In the genomic region with DNA sequence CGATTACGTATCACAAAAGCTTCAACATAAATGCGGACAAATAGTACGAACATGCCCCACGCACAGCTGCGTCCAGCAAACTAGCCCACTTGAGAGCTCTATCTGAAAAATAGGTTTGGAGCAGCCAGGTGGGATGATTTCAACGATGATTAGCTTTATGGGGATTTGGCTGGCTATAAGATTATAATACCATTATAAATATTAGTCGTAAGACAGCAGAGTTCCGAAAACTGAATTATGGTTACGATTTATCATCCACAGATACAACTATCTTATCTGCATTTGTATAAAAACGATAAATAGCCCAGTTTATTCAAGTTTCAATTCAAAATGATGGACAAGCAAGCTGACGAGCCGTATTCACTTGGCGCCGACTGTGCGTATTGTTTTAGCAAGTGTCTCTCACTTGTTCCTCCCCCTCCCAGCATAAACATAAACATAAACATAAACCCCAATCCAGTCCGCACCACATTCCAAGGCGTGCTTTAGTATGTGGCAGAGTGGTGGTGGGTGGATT, we compare ENCODE assay signal across 5 fruit fly cellular contexts.
TF ChIP-seq lines count a peak whose summit lies in the region.

No protein-coding gene starts in this region.

- peak; percentile 14 for TF ChIP-seq CTCF in whole organism, embryonic (GFP tag; optimal IDR thresholded peaks at IDR 0.05; lab: Kevin White, UChicago)

TF ChIP-seq in whole organism, adult, 20 proteins besides CTCF, POLR2A, EP300 and RAD21:
- TF ChIP-seq bab1 (GFP tag; optimal IDR thresholded peaks at IDR 0.05; lab: Kevin White, UChicago) (peak; percentile 12), CG33017 (tag; optimal IDR thresholded peaks at IDR 0.05; lab: Kevin White, UChicago) (no peak), Clk (GFP tag; optimal IDR thresholded peaks at IDR 0.05; lab: Kevin White, UChicago) (no peak), Hr96 (GFP tag; optimal IDR thresholded peaks at IDR 0.05; lab: Kevin White, UChicago) (no peak)

TF ChIP-seq in whole organism, embryonic, 481 proteins besides CTCF, POLR2A, EP300 and RAD21 (continues in another document):
- TF ChIP-seq Mes4 (GFP tag; optimal IDR thresholded peaks at IDR 0.05; lab: Kevin White, UChicago) (no peak), CG12219 (GFP tag; optimal IDR thresholded peaks at IDR 0.05; lab: Kevin White, UChicago) (peak; percentile 83), CG10979 (tag; optimal IDR thresholded peaks at IDR 0.05; lab: Kevin White, UChicago) (peak; percentile 69), slbo (GFP tag; IDR thresholded peaks at IDR 0.05; lab: Robert Waterston, UW) (peak; percentile 77), CG6254 (GFP tag; optimal IDR thresholded peaks at IDR 0.05; lab: Kevin White, UChicago) (peak; percentile 62), CG7928 (GFP tag; optimal IDR thresholded peaks at IDR 0.05; lab: Kevin White, UChicago) (peak; percentile 40), CG10654 (GFP tag; optimal IDR thresholded peaks at IDR 0.05; lab: Kevin White, UChicago) (peak; percentile 37), gt (GFP tag; IDR thresholded peaks at IDR 0.05; lab: Robert Waterston, UW) (no peak), H15 (GFP tag; IDR thresholded peaks at IDR 0.05; lab: Robert Waterston, UW) (no peak), CG4360 (GFP tag; IDR thresholded peaks at IDR 0.05; lab: Robert Waterston, UW) (no peak), CG4282 (GFP tag; optimal IDR thresholded peaks at IDR 0.05; lab: Kevin White, UChicago) (no peak), Side (GFP tag; optimal IDR thresholded peaks at IDR 0.05; lab: Kevin White, UChicago) (peak; percentile 41), HmgZ (tag; optimal IDR thresholded peaks at IDR 0.05; lab: Kevin White, UChicago) (peak; percentile 75), Fer3 (tag; optimal IDR thresholded peaks at IDR 0.05; lab: Kevin White, UChicago) (peak; percentile 77), CG11723 (GFP tag; optimal IDR thresholded peaks at IDR 0.05; lab: Kevin White, UChicago) (peak; percentile 73), nau (GFP tag; optimal IDR thresholded peaks at IDR 0.05; lab: Kevin White, UChicago) (peak; percentile 85), CG2202 (tag; optimal IDR thresholded peaks at IDR 0.05; lab: Kevin White, UChicago) (no peak), E2f1 (GFP tag; IDR thresholded peaks at IDR 0.05; lab: Robert Waterston, UW) (no peak), CG31388 (GFP tag; optimal IDR thresholded peaks at IDR 0.05; lab: Kevin White, UChicago) (peak; percentile 50), esg (GFP tag; conservative IDR thresholded peaks at IDR 0.05; lab: Robert Waterston, UW) (peak; percentile 71)

TF ChIP-seq in whole organism, prepupa, 60 proteins besides CTCF, POLR2A, EP300 and RAD21 (continues in another document):
- TF ChIP-seq eg (GFP tag; IDR thresholded peaks at IDR 0.05; lab: Robert Waterston, UW), result peak; percentile 53; the same call in 2 of the 3 replicates
- peak; percentile 68 for TF ChIP-seq svp (GFP tag; lab: Kevin White, UChicago)
- TF ChIP-seq CG6854 (GFP tag; optimal IDR thresholded peaks at IDR 0.05; lab: Kevin White, UChicago), result no peak
- TF ChIP-seq fd59A (GFP tag; optimal IDR thresholded peaks at IDR 0.05; lab: Kevin White, UChicago), result peak; percentile 18
- peak; percentile 5 for TF ChIP-seq Met (GFP tag; optimal IDR thresholded peaks at IDR 0.05; lab: Kevin White, UChicago)
- TF ChIP-seq CG32006 (GFP tag; optimal IDR thresholded peaks at IDR 0.05; lab: Kevin White, UChicago), result peak; percentile 77
- no peak for TF ChIP-seq CG31627 (GFP tag; optimal IDR thresholded peaks at IDR 0.05; lab: Kevin White, UChicago)
- peak; percentile 17 for TF ChIP-seq lz (GFP tag; optimal IDR thresholded peaks at IDR 0.05; lab: Kevin White, UChicago)
- peak; percentile 55 for TF ChIP-seq dac (GFP tag; optimal IDR thresholded peaks at IDR 0.05; lab: Kevin White, UChicago)
- peak; percentile 67 for TF ChIP-seq Hr4 (GFP tag; optimal IDR thresholded peaks at IDR 0.05; lab: Kevin White, UChicago)
- TF ChIP-seq CG11902 (GFP tag; optimal IDR thresholded peaks at IDR 0.05; lab: Kevin White, UChicago), result no peak
- TF ChIP-seq CG6276 (GFP tag; optimal IDR thresholded peaks at IDR 0.05; lab: Kevin White, UChicago), result peak; percentile 79
- peak; percentile 22 for TF ChIP-seq OdsH (GFP tag; optimal IDR thresholded peaks at IDR 0.05; lab: Kevin White, UChicago)
- TF ChIP-seq Smox (GFP tag; optimal IDR thresholded peaks at IDR 0.05; lab: Kevin White, UChicago), result no peak
- no peak for TF ChIP-seq CG34406 (GFP tag; optimal IDR thresholded peaks at IDR 0.05; lab: Kevin White, UChicago)
- TF ChIP-seq CG16779 (tag; optimal IDR thresholded peaks at IDR 0.05; lab: Kevin White, UChicago), result no peak
- TF ChIP-seq CG3919 (GFP tag; optimal IDR thresholded peaks at IDR 0.05; lab: Kevin White, UChicago), result peak; percentile 19
- peak; percentile 88 for TF ChIP-seq Eip78C (GFP tag; lab: Kevin White, UChicago)
- TF ChIP-seq CG6808 (GFP tag; optimal IDR thresholded peaks at IDR 0.05; lab: Kevin White, UChicago), result peak; percentile 22
- peak; percentile 8 for TF ChIP-seq CG6792 (GFP tag; optimal IDR thresholded peaks at IDR 0.05; lab: Kevin White, UChicago)
- TF ChIP-seq CG8632 (GFP tag; optimal IDR thresholded peaks at IDR 0.05; lab: Kevin White, UChicago), result no peak
- TF ChIP-seq Hr39 (GFP tag; optimal IDR thresholded peaks at IDR 0.05; lab: Kevin White, UChicago), result no peak

TF ChIP-seq in whole organism, pupa, 21 proteins besides CTCF, POLR2A, EP300 and RAD21:
- TF ChIP-seq CG8159 (tag; optimal IDR thresholded peaks at IDR 0.05; lab: Kevin White, UChicago) (peak; percentile 32), CG4496 (GFP tag; IDR thresholded peaks at IDR 0.05; lab: Robert Waterston, UW) (no peak), CG9948 (tag; optimal IDR thresholded peaks at IDR 0.05; lab: Kevin White, UChicago) (peak; percentile 39), Ets98B (GFP tag; IDR thresholded peaks at IDR 0.05; lab: Robert Waterston, UW) (peak; percentile 25; the same call in 1 of the 2 replicates), fd96Ca (GFP tag; IDR thresholded peaks at IDR 0.05; lab: Robert Waterston, UW) (0 out of 3 replicates have a peak, but pooled peaks have one; percentile 48), CG8301 (tag; optimal IDR thresholded peaks at IDR 0.05; lab: Kevin White, UChicago) (peak; percentile 57), CG12605 (GFP tag; IDR thresholded peaks at IDR 0.05; lab: Robert Waterston, UW) (no peak), rn (GFP tag; IDR thresholded peaks at IDR 0.05; lab: Robert Waterston, UW) (0 out of 2 replicates have a peak, but pooled peaks have one; percentile 15), Pif1A (GFP tag; optimal IDR thresholded peaks at IDR 0.05; lab: Kevin White, UChicago) (peak; percentile 14), CG14655 (GFP tag; optimal IDR thresholded peaks at IDR 0.05; lab: Kevin White, UChicago) (no peak), CG15710 (tag; optimal IDR thresholded peaks at IDR 0.05; lab: Kevin White, UChicago) (peak; percentile 32), CG34367 (tag; optimal IDR thresholded peaks at IDR 0.05; lab: Kevin White, UChicago) (peak; percentile 16), CG17806 (tag; optimal IDR thresholded peaks at IDR 0.05; lab: Kevin White, UChicago) (peak; percentile 21), CG32121 (GFP tag; IDR thresholded peaks at IDR 0.05; lab: Robert Waterston, UW) (peak; percentile 69)

TF ChIP-seq in whole organism, wandering third instar larva, 38 proteins besides CTCF, POLR2A, EP300 and RAD21:
- TF ChIP-seq Rel (GFP tag; optimal IDR thresholded peaks at IDR 0.05; lab: Kevin White, UChicago) (no peak), Rel (tag; optimal IDR thresholded peaks at IDR 0.05; lab: Kevin White, UChicago) (no peak), foxo (GFP tag; optimal IDR thresholded peaks at IDR 0.05; lab: Kevin White, UChicago) (no peak), rgr (GFP tag; optimal IDR thresholded peaks at IDR 0.05; lab: Kevin White, UChicago) (no peak), Hr83 (GFP tag; optimal IDR thresholded peaks at IDR 0.05; lab: Kevin White, UChicago; ENCODE audit: poor library complexity, severe bottlenecking) (no peak), sv (GFP tag; optimal IDR thresholded peaks at IDR 0.05; lab: Kevin White, UChicago) (peak; percentile 36), Hr78 (GFP tag; optimal IDR thresholded peaks at IDR 0.05; lab: Kevin White, UChicago) (no peak)
